Fruit fly (Drosophila melanogaster) whole organism, wandering third instar larva: Measurements from ENCODE around the gene TpnC25D.

Experiments used
- Abd-B ChIP-seq: fragments of >200 bp; optimal IDR thresholded peaks from 2 replicates; lab custom pipeline; 2017; ENCODE audit warnings: missing biosample characterization, missing genetic modification characterization
- CG9705 ChIP-seq: fragments of 200-800 bp; sonication (Bioruptor generic); optimal IDR thresholded peaks from 2 replicates; lab custom pipeline; 2018; ENCODE audit warnings: missing biosample characterization, mild to moderate bottlenecking, missing genetic modification characterization
- CrebA ChIP-seq: fragments of 200-800 bp; sonication (Bioruptor generic); optimal IDR thresholded peaks from 2 replicates; lab custom pipeline; 2016; ENCODE audit warnings: missing biosample characterization, mild to moderate bottlenecking, missing genetic modification characterization, borderline replicate concordance
- Dfd ChIP-seq: fragments of >200 bp; optimal IDR thresholded peaks from 2 replicates; lab custom pipeline; 2017; ENCODE audit warnings: missing biosample characterization, missing genetic modification characterization
- Dif ChIP-seq: fragments of 200-275, 200-300 bp; sonication (Bioruptor generic); optimal IDR thresholded peaks from 2 replicates; lab custom pipeline; 2018; ENCODE audit warnings: missing biosample characterization, missing genetic modification characterization; ENCODE audit not compliant: partially characterized antibody
- GATAd ChIP-seq: sonication (Bioruptor generic); optimal IDR thresholded peaks from 2 replicates; lab custom pipeline; 2016; ENCODE audit warnings: missing biosample characterization, missing genetic modification characterization
- HLH106 ChIP-seq: fragments of 200-800 bp; optimal IDR thresholded peaks from 3 replicates; lab custom pipeline; 2019; ENCODE audit warnings: missing biosample characterization, mild to moderate bottlenecking, missing genetic modification characterization, moderate library complexity
- Hr78 ChIP-seq: fragments of >200 bp; optimal IDR thresholded peaks from 2 replicates; lab custom pipeline; 2017; ENCODE audit warnings: missing biosample characterization, missing genetic modification characterization
- Hr83 ChIP-seq: fragments of 200-300 bp; sonication (Bioruptor generic); optimal IDR thresholded peaks from 2 replicates; lab custom pipeline; 2016; ENCODE audit warnings: missing biosample characterization, mild to moderate bottlenecking, missing genetic modification characterization, moderate library complexity; ENCODE audit not compliant: poor library complexity, severe bottlenecking
- Jra ChIP-seq: sonication (Bioruptor generic); optimal IDR thresholded peaks from 2 replicates; lab custom pipeline; 2016; ENCODE audit warnings: missing biosample characterization, missing genetic modification characterization
- Mio ChIP-seq: sonication (Bioruptor generic); optimal IDR thresholded peaks from 2 replicates; lab custom pipeline; 2016; ENCODE audit warnings: missing biosample characterization, missing genetic modification characterization
- Myc ChIP-seq: fragments of >200 bp; optimal IDR thresholded peaks from 2 replicates; lab custom pipeline; 2017
- N ChIP-seq: fragments of >200 bp; optimal IDR thresholded peaks from 2 replicates; lab custom pipeline; 2018; ENCODE audit warnings: missing biosample characterization, missing external identifiers, missing genetic modification characterization
- OdsH ChIP-seq: fragments of 200-800 bp; sonication (Bioruptor generic); optimal IDR thresholded peaks from 2 replicates; lab custom pipeline; 2016; ENCODE audit warnings: missing biosample characterization, mild to moderate bottlenecking, missing genetic modification characterization
- Sp1 ChIP-seq: fragments of 200-800 bp; sonication (Bioruptor generic); optimal IDR thresholded peaks from 3 replicates; lab custom pipeline; 2019; ENCODE audit warnings: missing biosample characterization, mild to moderate bottlenecking, missing genetic modification characterization, moderate library complexity
- Vsx2 ChIP-seq: fragments of 200-300, 225-300 bp; sonication (Bioruptor generic); optimal IDR thresholded peaks from 2 replicates; lab custom pipeline; 2018; ENCODE audit warnings: missing biosample characterization, missing genetic modification characterization; ENCODE audit not compliant: partially characterized antibody
- br ChIP-seq: fragments of 200-800 bp; sonication (Bioruptor generic); optimal IDR thresholded peaks from 2 replicates; lab custom pipeline; 2016; ENCODE audit warnings: missing biosample characterization, missing genetic modification characterization
- dl ChIP-seq, 2 experiments: fragments of 175-275, 200-275 bp in 1 of 2; fragments of 200-275 bp in 1 of 2; sonication (Bioruptor generic); optimal IDR thresholded peaks; lab custom pipeline; 2018; ENCODE audit warnings: mild to moderate bottlenecking in 2 of 2, missing biosample characterization in 2 of 2, missing genetic modification characterization in 2 of 2, moderate library complexity in 2 of 2; ENCODE audit not compliant: partially characterized antibody in 2 of 2, insufficient read depth in 1 of 2
- dmrt93B ChIP-seq: fragments of 200-800 bp; sonication (Bioruptor generic); optimal IDR thresholded peaks from 2 replicates; lab custom pipeline; 2018; ENCODE audit warnings: missing biosample characterization, mild to moderate bottlenecking, missing genetic modification characterization
- dsf ChIP-seq: sonication (Bioruptor generic); optimal IDR thresholded peaks from 2 replicates; lab custom pipeline; 2016; ENCODE audit warnings: missing biosample characterization, missing genetic modification characterization, borderline replicate concordance
- ey ChIP-seq: fragments of 200-800 bp; sonication (Bioruptor generic); optimal IDR thresholded peaks from 2 replicates; lab custom pipeline; 2016; ENCODE audit warnings: missing biosample characterization, missing genetic modification characterization
- fru ChIP-seq: fragments of 200-800 bp; sonication (Bioruptor generic); optimal IDR thresholded peaks from 3 replicates; lab custom pipeline; 2016; ENCODE audit warnings: missing biosample characterization, mild to moderate bottlenecking, missing genetic modification characterization
- h ChIP-seq: fragments of 200-800 bp; sonication (Bioruptor generic); optimal IDR thresholded peaks from 3 replicates; lab custom pipeline; 2016; ENCODE audit warnings: missing biosample characterization, mild to moderate bottlenecking, missing genetic modification characterization
- jim ChIP-seq: fragments of 175-275, 200-325 bp; sonication (Bioruptor generic); optimal IDR thresholded peaks from 2 replicates; lab custom pipeline; 2016; ENCODE audit warnings: missing biosample characterization, mild to moderate bottlenecking, missing genetic modification characterization
- lola ChIP-seq: fragments of >200 bp; optimal IDR thresholded peaks from 2 replicates; lab custom pipeline; 2017; ENCODE audit warnings: missing biosample characterization, missing genetic modification characterization
- rgr ChIP-seq: fragments of 200-800 bp; sonication (Bioruptor generic); optimal IDR thresholded peaks from 3 replicates; lab custom pipeline; 2016; ENCODE audit warnings: missing biosample characterization, mild to moderate bottlenecking, missing genetic modification characterization
- sage ChIP-seq: fragments of 200-800 bp; sonication (Bioruptor generic); optimal IDR thresholded peaks from 2 replicates; lab custom pipeline; 2016; ENCODE audit warnings: missing biosample characterization, mild to moderate bottlenecking, missing genetic modification characterization
- sv ChIP-seq: fragments of 200-800 bp; sonication (Bioruptor generic); optimal IDR thresholded peaks from 3 replicates; lab custom pipeline; 2016; ENCODE audit warnings: missing biosample characterization, missing genetic modification characterization
- tai ChIP-seq: sonication (Bioruptor generic); optimal IDR thresholded peaks from 2 replicates; lab custom pipeline; 2016; ENCODE audit warnings: missing biosample characterization, missing genetic modification characterization
- woc ChIP-seq: sonication (Bioruptor generic); optimal IDR thresholded peaks from 2 replicates; lab custom pipeline; 2016; ENCODE audit warnings: missing biosample characterization, mild to moderate bottlenecking, missing genetic modification characterization

Gene TpnC25D

DNA sequence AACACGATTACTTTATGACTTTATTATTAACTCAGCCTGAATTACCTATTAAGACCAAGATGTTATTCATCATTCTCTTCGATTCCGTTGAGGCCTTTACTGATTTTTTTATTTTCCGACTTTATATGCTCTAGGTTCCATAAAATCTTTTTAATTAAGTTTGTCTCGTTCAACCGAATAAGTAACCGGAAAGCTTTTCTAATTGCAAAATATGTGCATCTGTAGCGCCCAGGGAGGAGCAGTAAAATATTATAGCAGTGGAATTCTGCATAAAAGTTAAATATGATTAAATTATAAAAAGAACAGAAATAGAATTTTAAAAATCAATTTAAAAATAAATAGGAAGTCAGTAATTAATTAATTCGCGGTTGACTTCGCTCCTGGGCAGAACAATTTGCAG, at the start of gene TpnC25D, which contains the start of gene CG14034:
Gene TpnC25D (plus strand): TSS at position 260 of the 400 bp plus-strand sequence.
Gene CG14034 (minus strand): TSS at position 101 of the 400 bp plus-strand sequence.
- TF ChIP-seq Myc (no peak), dl (GFP tag; optimal IDR thresholded peaks at IDR 0.05; lab: Kevin White, UChicago; ENCODE audit: insufficient read depth in 1 of 2, partially characterized antibody in 2 of 2) (no peak), Hr83 (no peak)

DNA sequence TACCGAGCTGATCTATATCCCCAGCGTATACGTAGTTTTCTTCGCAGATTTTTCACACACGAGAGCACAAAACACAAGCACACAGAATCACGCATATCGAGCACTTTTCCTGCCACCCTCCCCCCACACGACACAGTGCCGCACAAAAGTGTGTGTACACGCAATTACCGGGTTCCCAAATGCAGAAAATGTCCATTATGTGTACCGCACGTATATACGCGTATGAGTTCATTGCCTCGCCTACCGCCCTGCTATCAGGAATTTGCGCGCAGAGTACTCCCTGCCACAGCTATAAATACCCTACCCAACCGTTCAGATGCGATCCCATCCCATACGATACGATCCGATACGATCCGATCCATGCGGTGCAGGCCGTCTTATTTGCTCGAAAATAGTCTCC, 30.0 kb upstream of the TpnC25D start:
- no peak for TF ChIP-seq woc (GFP tag; lab: Kevin White, UChicago)
- TF ChIP-seq sage (GFP tag; lab: Kevin White, UChicago) = no peak
- TF ChIP-seq N (GFP tag; lab: Kevin White, UChicago) = no peak
- no peak for TF ChIP-seq Dif (GFP tag; lab: Kevin White, UChicago)
- TF ChIP-seq CG9705 = no peak

DNA sequence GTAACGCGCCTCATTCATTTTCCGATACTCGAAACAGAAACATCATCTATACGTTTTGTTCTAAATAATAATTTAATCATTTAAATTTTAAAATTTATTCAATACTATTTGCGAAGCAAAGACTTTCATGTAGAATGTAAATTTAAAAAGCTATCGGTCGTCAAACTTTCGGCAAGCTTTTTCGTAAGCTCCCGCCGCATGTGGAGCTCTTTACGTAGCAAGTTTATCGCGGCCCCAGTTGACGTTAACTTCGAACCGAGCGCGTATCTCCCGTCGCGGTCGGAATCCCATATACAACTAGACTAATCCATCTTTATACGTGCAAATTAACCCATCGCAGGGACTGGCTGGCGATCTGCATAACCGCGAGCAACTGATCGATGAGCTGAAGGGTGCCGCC, 20.9 kb upstream of the TpnC25D start:
- TF ChIP-seq woc (GFP tag; lab: Kevin White, UChicago) = no peak
- no peak for TF ChIP-seq h (GFP tag; lab: Kevin White, UChicago)
- no peak for TF ChIP-seq Jra (GFP tag; lab: Kevin White, UChicago)
- TF ChIP-seq dmrt93B (GFP tag; lab: Kevin White, UChicago) = no peak
- TF ChIP-seq Abd-B (GFP tag; lab: Kevin White, UChicago) = no peak
- TF ChIP-seq GATAd = no peak
- peak; percentile 40 for TF ChIP-seq CrebA (GFP tag; lab: Kevin White, UChicago)
- TF ChIP-seq Vsx2 (GFP tag; lab: Kevin White, UChicago) = peak; percentile 39

DNA sequence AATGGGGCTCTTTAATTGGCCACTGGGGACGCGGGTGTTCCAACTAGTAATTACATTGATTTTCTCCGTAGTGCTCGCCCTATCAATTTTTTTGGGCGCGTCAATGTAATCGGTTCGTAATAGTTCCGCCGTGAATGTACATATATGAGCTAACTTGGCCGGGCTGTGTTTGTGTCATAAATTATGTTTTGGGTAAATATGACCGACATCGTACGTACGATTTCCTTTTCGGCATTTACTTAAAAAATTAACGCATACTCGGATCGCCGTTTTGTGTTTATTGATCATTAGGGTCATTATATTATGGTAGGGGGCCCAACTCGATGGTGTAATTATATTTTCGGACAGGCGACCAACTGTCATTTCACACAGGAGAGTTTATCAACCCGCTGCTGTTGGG, 19.8 kb upstream of the TpnC25D start:
- TF ChIP-seq sv (GFP tag; lab: Kevin White, UChicago) (peak; percentile 31), HLH106 (tag; lab: Kevin White, UChicago) (no peak), lola (GFP tag; lab: Kevin White, UChicago) (no peak)

DNA sequence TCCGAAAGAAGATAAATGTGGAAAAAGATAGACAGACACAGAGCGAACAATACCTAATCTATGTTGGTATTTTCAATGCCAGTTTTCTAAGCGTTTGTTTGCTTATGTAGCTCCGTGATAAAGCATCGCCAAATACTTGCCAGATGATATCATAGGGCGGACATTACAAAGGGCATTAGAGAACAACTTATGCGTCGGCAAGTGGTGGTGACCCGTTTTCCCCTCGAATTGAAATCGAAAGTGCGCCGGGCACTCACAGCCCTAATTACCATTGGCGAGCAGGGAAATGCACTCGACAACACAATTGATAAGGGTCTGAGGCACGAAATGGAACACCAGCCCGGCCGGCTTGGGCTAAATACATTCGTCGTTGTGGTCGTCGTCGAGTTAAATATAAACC, 19.3 kb upstream of the TpnC25D start:
- TF ChIP-seq Sp1 (GFP tag; lab: Kevin White, UChicago) (no peak), rgr (GFP tag; lab: Kevin White, UChicago) (no peak), Hr83 (no peak), ey (GFP tag; lab: Kevin White, UChicago) (no peak), OdsH (GFP tag; lab: Kevin White, UChicago) (no peak), Abd-B (GFP tag; lab: Kevin White, UChicago) (no peak), lola (GFP tag; lab: Kevin White, UChicago) (no peak), Hr78 (GFP tag; lab: Kevin White, UChicago) (no peak), woc (GFP tag; lab: Kevin White, UChicago) (no peak), br (no peak), tai (GFP tag; lab: Kevin White, UChicago) (no peak), Dfd (GFP tag; lab: Kevin White, UChicago) (no peak), Dif (GFP tag; lab: Kevin White, UChicago) (no peak), fru (no peak), jim (GFP tag; lab: Kevin White, UChicago) (no peak), Vsx2 (GFP tag; lab: Kevin White, UChicago) (no peak), dsf (no peak), Mio (GFP tag; lab: Kevin White, UChicago) (no peak), sage (GFP tag; lab: Kevin White, UChicago) (no peak)

DNA sequence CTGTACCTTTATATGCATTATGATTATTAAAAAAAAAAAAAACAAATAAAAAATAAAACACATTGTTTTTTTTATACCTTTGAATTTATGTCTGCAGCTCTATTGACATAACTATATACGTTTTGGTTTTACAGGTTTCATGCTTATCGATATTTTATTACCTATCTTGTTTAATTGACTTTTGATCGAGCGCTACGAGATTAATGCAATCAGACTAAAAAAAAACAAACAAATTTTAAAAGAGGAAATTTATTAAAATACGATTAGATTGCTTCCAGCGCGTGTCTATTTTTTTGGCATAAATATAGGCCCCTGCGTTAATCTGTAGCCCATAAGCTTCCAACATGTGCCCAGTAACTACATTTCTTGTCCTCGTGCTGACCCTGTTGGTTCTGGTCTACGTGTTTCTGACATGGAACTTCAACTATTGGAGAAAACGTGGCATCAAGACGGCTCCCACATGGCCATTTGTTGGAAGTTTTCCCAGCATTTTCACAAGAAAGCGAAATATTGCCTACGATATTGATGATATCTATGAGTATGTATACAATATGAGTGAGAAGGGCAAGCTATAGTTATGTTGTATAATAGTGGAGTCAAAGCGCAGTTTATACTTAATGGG, 9.4 kb upstream of the TpnC25D start, which contains the start of gene Cyp28d2:
Gene Cyp28d2 (plus strand): TSS at position 304 of the 622 bp plus-strand sequence.
- peak; percentile 8 for TF ChIP-seq jim (GFP tag; lab: Kevin White, UChicago)
- peak; percentile 1 for TF ChIP-seq Vsx2 (GFP tag; lab: Kevin White, UChicago)
- no peak for TF ChIP-seq br
